Worm (Caenorhabditis elegans) whole organism, mixed stage, embryonic: ENCODE measurements around the gene F13H10.6.

ENCODE experiments used
- bed-3 ChIP-seq: fragments of 200-800 bp; sonication (Bioruptor generic); optimal IDR thresholded peaks from 3 replicates; lab custom pipeline; 2018; ENCODE audit warnings: mild to moderate bottlenecking, missing genetic modification characterization, moderate library complexity, missing compliant biosample characterization
- blmp-1 ChIP-seq: fragments of 150-350 bp; optimal IDR thresholded peaks from 2 replicates; lab custom pipeline; 2014; ENCODE audit warnings: missing biosample characterization, missing genetic modification characterization
- ceh-39 ChIP-seq: fragments of 150-350 bp; optimal IDR thresholded peaks from 2 replicates; lab custom pipeline; 2014; ENCODE audit warnings: missing biosample characterization, missing genetic modification characterization
- ceh-43 ChIP-seq: fragments of 200-800 bp; sonication (Bioruptor generic); optimal IDR thresholded peaks from 2 replicates; lab custom pipeline; 2018; ENCODE audit warnings: mild to moderate bottlenecking, missing genetic modification characterization, moderate library complexity, missing compliant biosample characterization
- ceh-83 ChIP-seq: fragments of 200-800 bp; sonication (Bioruptor generic); optimal IDR thresholded peaks from 2 replicates; lab custom pipeline; 2018; ENCODE audit warnings: mild to moderate bottlenecking, missing genetic modification characterization, missing compliant biosample characterization
- ces-1 ChIP-seq: fragments of 150-350 bp; optimal IDR thresholded peaks from 2 replicates; lab custom pipeline; 2014; ENCODE audit warnings: missing biosample characterization, missing genetic modification reagents, missing genetic modification characterization
- cnd-1 ChIP-seq: fragments of 200-800 bp; sonication (Bioruptor generic); optimal IDR thresholded peaks from 2 replicates; lab custom pipeline; 2018; ENCODE audit warnings: mild to moderate bottlenecking, missing genetic modification characterization, missing compliant biosample characterization
- elt-1 ChIP-seq: sonication (generic microtip); optimal IDR thresholded peaks from 2 replicates; lab custom pipeline; 2017; ENCODE audit warnings: missing genetic modification characterization, mild to moderate bottlenecking, missing compliant biosample characterization, antibody characterized with exemption, moderate library complexity, borderline replicate concordance; ENCODE audit not compliant: insufficient read depth
- flh-1 ChIP-seq: fragments of 200-800 bp; sonication (Bioruptor generic); optimal IDR thresholded peaks from 2 replicates; lab custom pipeline; 2018; ENCODE audit warnings: mild to moderate bottlenecking, missing genetic modification characterization, moderate library complexity, missing compliant biosample characterization
- ham-2 ChIP-seq: fragments of 200-800 bp; sonication (Bioruptor generic); optimal IDR thresholded peaks from 2 replicates; lab custom pipeline; 2018; ENCODE audit warnings: mild to moderate bottlenecking, missing genetic modification characterization, missing compliant biosample characterization
- hlh-1 ChIP-seq: fragments of 150-350 bp; optimal IDR thresholded peaks from 2 replicates; lab custom pipeline; 2014; ENCODE audit warnings: missing biosample characterization, missing genetic modification reagents, missing genetic modification characterization
- lin-13 ChIP-seq: fragments of 150-350 bp; optimal IDR thresholded peaks from 2 replicates; lab custom pipeline; 2014; ENCODE audit warnings: missing biosample characterization, missing genetic modification characterization
- lin-32 ChIP-seq: fragments of 200-800 bp; sonication (Bioruptor generic); optimal IDR thresholded peaks from 2 replicates; lab custom pipeline; 2018; ENCODE audit warnings: mild to moderate bottlenecking, missing genetic modification characterization, missing compliant biosample characterization
- mab-5 ChIP-seq: fragments of 150-350 bp; optimal IDR thresholded peaks from 2 replicates; lab custom pipeline; 2014; ENCODE audit warnings: missing biosample characterization, missing genetic modification characterization
- mep-1 ChIP-seq: fragments of 150-350 bp; optimal IDR thresholded peaks from 2 replicates; lab custom pipeline; 2017; ENCODE audit warnings: missing biosample characterization, missing genetic modification reagents, missing genetic modification characterization, inconsistent platforms
- mls-2 ChIP-seq: sonication (generic microtip); optimal IDR thresholded peaks from 2 replicates; lab custom pipeline; 2016; ENCODE audit warnings: mild to moderate bottlenecking, missing genetic modification characterization, moderate library complexity, missing compliant biosample characterization
- nhr-12 ChIP-seq: fragments of 150-350 bp; optimal IDR thresholded peaks from 2 replicates; lab custom pipeline; 2014; ENCODE audit warnings: missing biosample characterization, missing genetic modification characterization
- nhr-2 ChIP-seq: fragments of 150-350 bp; optimal IDR thresholded peaks from 2 replicates; lab custom pipeline; 2014; ENCODE audit warnings: missing biosample characterization, missing genetic modification characterization
- nhr-237 ChIP-seq: fragments of 150-350 bp; optimal IDR thresholded peaks from 2 replicates; lab custom pipeline; 2014; ENCODE audit warnings: missing biosample characterization, missing genetic modification characterization
- nhr-28 ChIP-seq: fragments of 150-350 bp; optimal IDR thresholded peaks from 2 replicates; lab custom pipeline; 2014; ENCODE audit warnings: missing biosample characterization, missing genetic modification characterization
- nhr-76 ChIP-seq: sonication (generic microtip); optimal IDR thresholded peaks from 2 replicates; lab custom pipeline; 2017; ENCODE audit warnings: missing biosample characterization, missing genetic modification characterization
- pha-4 ChIP-seq: fragments of 150-350 bp; optimal IDR thresholded peaks from 2 replicates; lab custom pipeline; 2018; ENCODE audit warnings: missing biosample characterization, missing genetic modification reagents, missing genetic modification characterization
- sem-2 ChIP-seq: fragments of 200-800 bp; sonication (Bioruptor generic); optimal IDR thresholded peaks from 2 replicates; lab custom pipeline; 2018; ENCODE audit warnings: mild to moderate bottlenecking, missing genetic modification characterization, missing compliant biosample characterization
- sptf-1 ChIP-seq: sonication (generic microtip); optimal IDR thresholded peaks from 2 replicates; lab custom pipeline; 2017; ENCODE audit warnings: mild to moderate bottlenecking, missing genetic modification characterization, moderate library complexity, missing compliant biosample characterization
- tbx-8 ChIP-seq: fragments of 200-800 bp; sonication (Bioruptor generic); optimal IDR thresholded peaks from 2 replicates; lab custom pipeline; 2018; ENCODE audit warnings: mild to moderate bottlenecking, missing genetic modification characterization, moderate library complexity, missing compliant biosample characterization
- unc-120 ChIP-seq: sonication (generic microtip); optimal IDR thresholded peaks from 2 replicates; lab custom pipeline; 2017; ENCODE audit warnings: missing genetic modification characterization, missing compliant biosample characterization; ENCODE audit not compliant: poor library complexity, severe bottlenecking
- unc-39 ChIP-seq: fragments of 150-350 bp; optimal IDR thresholded peaks from 2 replicates; lab custom pipeline; 2014; ENCODE audit warnings: missing biosample characterization, missing genetic modification characterization
- unc-62 ChIP-seq: fragments of 150-350 bp; optimal IDR thresholded peaks from 2 replicates; lab custom pipeline; 2014; ENCODE audit warnings: missing biosample characterization, missing genetic modification reagents, missing genetic modification characterization
- zip-8 ChIP-seq: fragments of 150-350 bp; optimal IDR thresholded peaks from 2 replicates; lab custom pipeline; 2014; ENCODE audit warnings: missing biosample characterization, missing genetic modification characterization
- ztf-11 ChIP-seq: fragments of 150-350 bp; optimal IDR thresholded peaks from 2 replicates; lab custom pipeline; 2014; ENCODE audit warnings: missing biosample characterization, missing genetic modification characterization

Gene F13H10.6

DNA sequence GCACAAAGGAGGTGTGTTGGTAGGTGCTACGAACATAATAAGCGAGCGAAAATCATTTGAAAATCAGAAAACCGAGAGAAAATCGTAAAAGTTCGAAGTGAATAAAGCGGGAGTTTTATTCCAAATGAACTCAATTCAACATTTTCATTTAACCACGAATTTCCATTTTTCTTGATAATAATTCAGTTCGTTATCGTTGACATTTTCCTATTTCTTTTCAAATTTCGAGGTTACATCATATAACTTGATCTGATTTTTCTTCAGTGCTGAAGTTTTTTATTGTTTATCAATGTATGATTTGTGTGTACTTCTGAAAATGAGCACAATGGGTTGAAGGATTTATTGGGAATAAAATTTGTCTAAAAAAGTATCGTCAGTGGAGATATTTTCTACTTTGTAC is 22.5 kb downstream of the F13H10.6 start:
- TF ChIP-seq lin-13 (no peak), cnd-1 (tag; lab: Kevin White, UChicago) (no peak), sptf-1 (tag; lab: Kevin White, UChicago) (no peak), ceh-43 (GFP tag; lab: Kevin White, UChicago) (no peak), ceh-39 (tag; lab: Kevin White, UChicago) (no peak), mep-1 (no peak), nhr-28 (tag; lab: Kevin White, UChicago) (no peak), mls-2 (no peak), nhr-237 (tag; lab: Kevin White, UChicago) (no peak), nhr-2 (no peak)

DNA sequence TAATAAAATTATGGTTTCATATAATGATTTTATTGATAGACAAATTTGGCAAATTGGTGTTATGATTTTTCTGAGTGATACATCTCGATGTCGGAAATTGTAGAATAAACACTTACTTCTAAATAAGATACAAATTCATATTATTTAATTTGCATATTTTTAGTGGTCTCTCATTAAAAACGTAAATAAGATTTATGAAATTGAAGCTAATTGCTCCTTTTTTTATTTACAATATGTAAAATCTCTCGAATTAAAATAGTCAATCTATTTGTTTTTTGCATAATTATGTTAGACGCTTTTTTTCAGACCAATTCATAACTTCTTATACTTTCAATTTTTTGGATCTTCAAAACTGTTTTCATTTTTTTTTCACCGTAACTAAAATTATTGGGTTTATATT is 23.2 kb downstream of the F13H10.6 start, which contains the start of gene hrg-6:
hrg-6 (plus strand) TSS at position 301 of the 400 bp plus-strand sequence.
- TF ChIP-seq nhr-2: no peak
- no peak for TF ChIP-seq mab-5 (tag; lab: Kevin White, UChicago)
- no peak for TF ChIP-seq unc-120 (tag; lab: Kevin White, UChicago)
- no peak for TF ChIP-seq blmp-1 (tag; lab: Kevin White, UChicago)
- TF ChIP-seq nhr-12 (tag; lab: Kevin White, UChicago): no peak

DNA sequence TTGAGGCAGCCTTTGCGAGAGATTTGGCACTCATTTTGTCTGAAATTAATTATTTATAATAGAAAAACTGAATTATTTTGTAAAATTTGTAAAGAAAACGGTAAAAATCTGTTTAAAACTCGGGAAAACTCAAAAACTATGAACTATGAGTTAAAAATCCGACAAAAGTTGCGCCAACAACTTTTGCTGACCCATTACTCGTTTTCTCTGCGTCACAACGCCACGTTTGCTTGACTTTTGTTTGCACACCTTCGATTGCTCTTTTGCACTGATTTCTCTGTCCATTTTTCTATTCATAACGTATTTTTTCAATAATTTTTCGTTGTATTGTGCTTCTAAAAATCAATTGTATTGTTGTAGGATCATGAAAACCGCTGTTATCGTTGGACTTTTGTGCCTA is 27.1 kb downstream of the F13H10.6 start, which contains the start of gene fkb-1:
fkb-1 (plus strand) TSS at position 361 of the 400 bp plus-strand sequence.
- no peak for TF ChIP-seq nhr-76 (tag; lab: Kevin White, UChicago)
- no peak for TF ChIP-seq unc-120 (tag; lab: Kevin White, UChicago)
- no peak for TF ChIP-seq mls-2
- TF ChIP-seq unc-39 (tag; lab: Kevin White, UChicago): no peak
- no peak for TF ChIP-seq bed-3
- peak; percentile 3 for TF ChIP-seq hlh-1 (tag; lab: Kevin White, UChicago)
- no peak for TF ChIP-seq nhr-2
- TF ChIP-seq mep-1: peak; percentile 5
- TF ChIP-seq pha-4 (tag; lab: Kevin White, UChicago): no peak
- no peak for TF ChIP-seq ham-2 (GFP tag; lab: Kevin White, UChicago)
- no peak for TF ChIP-seq ces-1
- peak; percentile 80 for TF ChIP-seq lin-13

DNA sequence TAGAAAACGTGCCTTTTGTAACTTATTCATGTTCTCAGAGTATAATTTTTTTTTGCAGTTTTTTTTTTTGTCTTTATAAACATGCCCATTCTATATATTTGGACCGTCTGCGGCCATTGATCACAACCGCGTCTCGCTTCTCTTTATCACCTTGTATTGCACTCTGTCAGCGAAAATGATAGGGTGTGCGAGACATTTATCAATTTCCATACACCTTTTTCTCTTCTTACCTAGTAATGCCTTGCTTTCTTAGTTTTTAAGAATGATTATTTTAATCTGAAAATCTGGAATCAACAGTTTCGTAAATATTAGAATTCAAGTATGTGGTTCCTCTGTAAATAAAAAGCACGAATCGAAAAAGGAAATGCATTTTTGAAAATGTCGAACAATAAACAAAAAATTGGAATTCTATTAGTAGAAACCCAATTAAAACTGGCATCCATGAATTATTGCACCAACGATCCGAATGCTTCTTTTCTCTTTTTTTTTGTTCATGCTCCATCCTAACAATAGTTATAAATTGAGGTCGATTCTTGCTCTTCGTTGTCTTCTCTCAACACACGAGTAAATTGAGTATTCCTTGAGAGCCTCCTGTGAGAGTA is 28.1 kb downstream of the F13H10.6 start:
- TF ChIP-seq sem-2 (GFP tag; lab: Kevin White, UChicago) (no peak), ces-1 (peak; percentile 40)

DNA sequence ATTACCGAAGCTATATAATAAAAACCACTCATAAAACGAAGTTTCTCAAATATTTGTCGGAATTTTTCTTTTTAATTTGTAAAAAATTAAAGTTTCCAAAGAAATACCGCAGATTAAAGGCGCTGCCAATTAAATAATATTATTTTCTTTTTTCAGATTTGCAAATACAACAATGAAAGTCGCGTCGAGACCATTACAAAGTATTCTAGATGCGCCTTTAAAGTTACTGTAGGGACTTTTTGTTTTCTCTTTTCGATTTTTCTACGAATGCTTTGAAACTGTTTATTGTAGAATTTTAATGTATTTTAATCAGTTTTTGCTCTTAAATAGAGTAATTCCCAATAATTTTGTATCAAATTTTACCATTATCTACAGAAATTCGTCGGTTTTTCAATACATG is 29.1 kb downstream of the F13H10.6 start:
- TF ChIP-seq hlh-1 (tag; lab: Kevin White, UChicago): no peak
- TF ChIP-seq mab-5 (tag; lab: Kevin White, UChicago): no peak
- no peak for TF ChIP-seq ceh-39 (tag; lab: Kevin White, UChicago)
- no peak for TF ChIP-seq elt-1 (tag; lab: Kevin White, UChicago)
- TF ChIP-seq lin-32 (GFP tag; lab: Kevin White, UChicago): no peak
- no peak for TF ChIP-seq unc-62 (GFP tag; lab: Kevin White, UChicago)
- TF ChIP-seq nhr-237 (tag; lab: Kevin White, UChicago): no peak
- no peak for TF ChIP-seq bed-3
- no peak for TF ChIP-seq ceh-43 (GFP tag; lab: Kevin White, UChicago)
- TF ChIP-seq mep-1: no peak
- TF ChIP-seq ztf-11 (tag; lab: Kevin White, UChicago): no peak
- TF ChIP-seq blmp-1 (tag; lab: Kevin White, UChicago): no peak
- no peak for TF ChIP-seq tbx-8 (GFP tag; lab: Kevin White, UChicago)

DNA sequence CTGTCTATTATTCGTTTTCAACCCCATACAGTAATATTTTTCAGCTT is 29.3 kb downstream of the F13H10.6 start, which contains the start of gene kdin-1:
kdin-1 (plus strand) TSS at position 38 of the 47 bp plus-strand sequence.
- TF ChIP-seq bed-3: no peak
- no peak for TF ChIP-seq mls-2
- TF ChIP-seq hlh-1 (tag; lab: Kevin White, UChicago): no peak
- TF ChIP-seq ceh-43 (GFP tag; lab: Kevin White, UChicago): no peak
- TF ChIP-seq ceh-83 (GFP tag; lab: Kevin White, UChicago): no peak
- TF ChIP-seq nhr-76 (tag; lab: Kevin White, UChicago): no peak
- no peak for TF ChIP-seq flh-1 (GFP tag; lab: Kevin White, UChicago)
- TF ChIP-seq cnd-1 (tag; lab: Kevin White, UChicago): no peak
- TF ChIP-seq zip-8 (tag; lab: Kevin White, UChicago): no peak
- TF ChIP-seq pha-4 (tag; lab: Kevin White, UChicago): no peak
- TF ChIP-seq sem-2 (GFP tag; lab: Kevin White, UChicago): no peak
- no peak for TF ChIP-seq nhr-2
